Worm (Caenorhabditis elegans) whole organism, L3 larva: ENCODE results near the gene mrg-1.
A peak's percentile ranks its signal among the peaks of the same experiment; 100 is the strongest.

ENCODE experiments used
- ZK546.5 ChIP-seq: sonication (generic microtip); optimal IDR thresholded peaks from 2 replicates; lab custom pipeline; 2017; ENCODE audit warnings: missing biosample characterization, missing genetic modification characterization
- aly-2 ChIP-seq: fragments of 150-350 bp; optimal IDR thresholded peaks from 2 replicates; lab custom pipeline; 2014; ENCODE audit warnings: missing biosample characterization, missing genetic modification characterization
- ama-1 ChIP-seq: fragments of 150-350 bp; optimal IDR thresholded peaks from 2 replicates; lab custom pipeline; 2018
- ceh-16 ChIP-seq: sonication (generic microtip); optimal IDR thresholded peaks from 2 replicates; lab custom pipeline; 2017; ENCODE audit warnings: missing biosample characterization, missing genetic modification characterization
- ceh-28 ChIP-seq: fragments of 150-350 bp; optimal IDR thresholded peaks from 2 replicates; lab custom pipeline; 2014; ENCODE audit warnings: missing biosample characterization, missing genetic modification reagents, missing genetic modification characterization
- ceh-82 ChIP-seq: fragments of 150-350 bp; optimal IDR thresholded peaks from 2 replicates; lab custom pipeline; 2014; ENCODE audit warnings: missing biosample characterization, missing genetic modification characterization
- ceh-9 ChIP-seq: sonication (generic microtip); optimal IDR thresholded peaks from 2 replicates; lab custom pipeline; 2018; ENCODE audit warnings: missing biosample characterization, missing genetic modification characterization
- daf-12 ChIP-seq: fragments of 150-350 bp; optimal IDR thresholded peaks from 2 replicates; lab custom pipeline; 2014; ENCODE audit warnings: missing biosample characterization, missing genetic modification reagents, missing genetic modification characterization
- egl-5 ChIP-seq: fragments of 150-350 bp; optimal IDR thresholded peaks from 2 replicates; lab custom pipeline; 2017; ENCODE audit warnings: missing biosample characterization, missing genetic modification reagents, missing genetic modification characterization, inconsistent platforms
- elt-1 ChIP-seq: fragments of 150-350 bp; optimal IDR thresholded peaks from 2 replicates; lab custom pipeline; 2014; ENCODE audit warnings: missing biosample characterization, missing genetic modification characterization
- elt-2 ChIP-seq: sonication (generic microtip); optimal IDR thresholded peaks from 2 replicates; lab custom pipeline; 2016; ENCODE audit warnings: missing genetic modification reagents, mild to moderate bottlenecking, missing genetic modification characterization, missing compliant biosample characterization
- elt-3 ChIP-seq, 3 experiments: fragments of 150-350 bp in 1 of 3; sonication (generic microtip) in 2 of 3; optimal IDR thresholded peaks; 2 replicates in 2 of 3; 4 replicates in 1 of 3; lab custom pipeline; 2014 to 2017; ENCODE audit warnings: missing biosample characterization in 3 of 3, missing genetic modification characterization in 3 of 3
- eor-1 ChIP-seq, 2 experiments: fragments of 150-350 bp; optimal IDR thresholded peaks; 2 replicates each; lab custom pipeline; 2014 to 2018; ENCODE audit warnings: missing biosample characterization in 2 of 2, missing genetic modification characterization in 2 of 2
- fkh-10 ChIP-seq: sonication (generic microtip); optimal IDR thresholded peaks from 2 replicates; lab custom pipeline; 2017; ENCODE audit warnings: missing biosample characterization, missing genetic modification reagents, missing genetic modification characterization
- fkh-2 ChIP-seq: fragments of 150-350 bp; optimal IDR thresholded peaks from 2 replicates; lab custom pipeline; 2014; ENCODE audit warnings: missing biosample characterization, missing genetic modification reagents, missing genetic modification characterization
- fos-1 ChIP-seq: fragments of 150-350 bp; optimal IDR thresholded peaks from 2 replicates; lab custom pipeline; 2014; ENCODE audit warnings: missing biosample characterization, missing genetic modification characterization
- jun-1 ChIP-seq: fragments of 150-350 bp; optimal IDR thresholded peaks from 2 replicates; lab custom pipeline; 2014; ENCODE audit warnings: missing biosample characterization, missing genetic modification reagents, missing genetic modification characterization
- lin-39 ChIP-seq: fragments of 150-350 bp; optimal IDR thresholded peaks from 2 replicates; lab custom pipeline; 2018; ENCODE audit warnings: missing biosample characterization, missing genetic modification reagents, missing genetic modification characterization
- lsy-12 ChIP-seq: sonication (generic microtip); optimal IDR thresholded peaks from 2 replicates; lab custom pipeline; 2016; ENCODE audit warnings: mild to moderate bottlenecking, missing genetic modification characterization, missing compliant biosample characterization
- mml-1 ChIP-seq: fragments of 150-350 bp; sonication (generic microtip); optimal IDR thresholded peaks from 3 replicates; lab custom pipeline; 2014; ENCODE audit warnings: missing biosample characterization, missing genetic modification characterization
- nfya-1 ChIP-seq: sonication (generic microtip); optimal IDR thresholded peaks from 2 replicates; lab custom pipeline; 2017; ENCODE audit warnings: missing genetic modification characterization, mild to moderate bottlenecking, missing compliant biosample characterization, antibody characterized with exemption, moderate library complexity; ENCODE audit not compliant: insufficient read depth
- nhr-11 ChIP-seq: fragments of 150-350 bp; optimal IDR thresholded peaks from 2 replicates; lab custom pipeline; 2014; ENCODE audit warnings: missing biosample characterization, missing genetic modification characterization
- nhr-12 ChIP-seq: fragments of 150-350 bp; optimal IDR thresholded peaks from 2 replicates; lab custom pipeline; 2014; ENCODE audit warnings: missing biosample characterization, missing genetic modification characterization
- nhr-237 ChIP-seq: fragments of 150-350 bp; optimal IDR thresholded peaks from 2 replicates; lab custom pipeline; 2014; ENCODE audit warnings: missing biosample characterization, missing genetic modification characterization
- nhr-25 ChIP-seq: sonication (generic microtip); optimal IDR thresholded peaks from 2 replicates; lab custom pipeline; 2017; ENCODE audit warnings: missing biosample characterization, missing genetic modification characterization
- nhr-43 ChIP-seq: sonication (generic microtip); optimal IDR thresholded peaks from 2 replicates; lab custom pipeline; 2016; ENCODE audit warnings: mild to moderate bottlenecking, missing genetic modification characterization, missing compliant biosample characterization; ENCODE audit not compliant: poor library complexity, severe bottlenecking
- nhr-76 ChIP-seq: fragments of 150-350 bp; sonication (generic microtip); optimal IDR thresholded peaks from 5 replicates; lab custom pipeline; 2014; ENCODE audit warnings: missing biosample characterization, missing genetic modification characterization
- pha-4 ChIP-seq: fragments of 150-350 bp; optimal IDR thresholded peaks from 2 replicates; lab custom pipeline; 2014; ENCODE audit warnings: missing biosample characterization, missing genetic modification reagents, missing genetic modification characterization
- skn-1 ChIP-seq: fragments of 150-350 bp; optimal IDR thresholded peaks from 2 replicates; lab custom pipeline; 2014; ENCODE audit warnings: missing biosample characterization, missing genetic modification characterization
- unc-39 ChIP-seq: sonication (generic microtip); optimal IDR thresholded peaks from 4 replicates; lab custom pipeline; 2017; ENCODE audit warnings: missing biosample characterization, missing genetic modification characterization
- zag-1 ChIP-seq: fragments of 150-350 bp; optimal IDR thresholded peaks from 2 replicates; lab custom pipeline; 2014; ENCODE audit warnings: missing biosample characterization, missing genetic modification characterization
- ztf-11 ChIP-seq: fragments of 150-350 bp; optimal IDR thresholded peaks from 2 replicates; lab custom pipeline; 2014; ENCODE audit warnings: missing biosample characterization, missing genetic modification characterization

mrg-1 gene

DNA sequence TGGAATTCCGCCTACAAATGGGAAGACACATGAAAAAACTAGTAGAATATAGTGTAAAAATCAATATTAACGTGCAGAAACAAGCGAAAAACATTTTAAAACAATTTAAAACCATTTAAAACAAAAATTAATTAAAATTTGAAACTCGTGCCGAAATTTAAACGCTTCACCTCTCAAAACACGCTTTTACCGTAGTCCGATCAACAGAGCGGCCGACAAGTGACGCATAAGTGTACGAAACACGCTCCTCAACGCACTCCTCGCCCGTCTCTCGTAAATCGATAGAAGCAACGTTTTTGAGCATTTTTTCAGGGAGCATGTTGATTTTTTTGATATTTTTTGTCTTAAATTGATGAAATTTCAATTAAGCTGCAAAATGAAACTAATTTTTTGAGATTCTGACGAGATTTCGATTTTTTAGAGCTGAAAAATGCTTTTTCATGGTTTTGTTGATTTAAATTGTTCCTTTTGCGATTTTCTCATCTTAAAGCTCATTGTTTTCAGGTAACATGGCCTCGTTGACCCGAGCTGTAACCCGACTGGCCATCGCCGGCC is 30.6 kb upstream of the mrg-1 start, which contains the start of gene cox-5A (continued):
- peak; percentile 64 for TF ChIP-seq ceh-16 (tag; lab: Kevin White, UChicago)
- peak; percentile 94 for TF ChIP-seq elt-2 (tag; lab: Kevin White, UChicago)
- TF ChIP-seq fos-1, result peak; percentile 96
- TF ChIP-seq nhr-43 (tag; lab: Kevin White, UChicago), result peak; percentile 98
- TF ChIP-seq nhr-11, result peak; percentile 94
- TF ChIP-seq nhr-25 (tag; lab: Kevin White, UChicago), result peak; percentile 99
- TF ChIP-seq aly-2, result peak; percentile 96
- peak; percentile 96 for TF ChIP-seq egl-5 (tag; lab: Kevin White, UChicago)
- peak; percentile 100 for TF ChIP-seq nfya-1 (tag; lab: Kevin White, UChicago)
- no peak for TF ChIP-seq mml-1 (tag; lab: Kevin White, UChicago)
- TF ChIP-seq, all 47 proteins: peak for 43

DNA sequence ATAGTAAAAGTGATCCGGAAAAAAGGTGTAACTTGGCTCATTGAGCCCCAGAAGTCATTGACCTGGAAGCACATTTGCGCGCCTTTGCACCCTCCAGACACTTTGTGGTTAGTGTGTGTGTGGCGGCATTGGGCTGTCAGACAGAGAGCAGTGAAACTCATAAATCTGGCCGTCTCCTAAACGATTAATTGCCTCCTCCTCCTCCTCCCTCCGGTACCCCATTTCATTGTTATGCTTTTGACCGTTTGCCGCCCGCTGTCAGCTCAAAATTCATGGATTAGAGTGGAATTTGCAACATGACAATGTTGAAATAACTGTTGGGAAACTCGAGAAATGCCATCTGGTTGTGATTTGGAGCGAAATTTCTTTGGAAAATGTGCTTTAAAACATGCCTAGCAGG is 29.6 kb upstream of the mrg-1 start:
- TF ChIP-seq lin-39 (tag; lab: Kevin White, UChicago) (peak; percentile 27), elt-2 (tag; lab: Kevin White, UChicago) (no peak), zag-1 (tag; lab: Kevin White, UChicago) (no peak), nhr-76 (tag; lab: Kevin White, UChicago) (no peak), daf-12 (tag; lab: Kevin White, UChicago) (no peak), ztf-11 (tag; lab: Kevin White, UChicago) (no peak)

DNA sequence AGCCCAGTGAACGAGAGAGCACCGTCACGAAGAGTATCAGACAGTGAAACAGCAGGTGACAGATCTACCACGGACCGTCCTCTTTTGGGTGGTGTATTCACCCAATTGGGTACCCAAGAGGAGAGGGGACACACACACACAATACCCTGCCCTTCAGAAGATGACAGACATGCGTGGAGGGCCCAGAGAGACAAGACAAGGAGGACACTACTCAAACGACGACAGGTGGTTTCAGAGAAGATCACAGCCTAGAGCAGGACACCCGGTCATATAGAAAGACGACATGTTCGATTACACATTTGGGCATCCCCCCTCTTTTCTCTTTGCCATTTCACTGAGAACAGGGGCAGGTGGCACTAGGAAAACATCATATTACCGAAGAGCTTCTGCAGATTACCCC is 19.8 kb upstream of the mrg-1 start:
- TF ChIP-seq lin-39 (tag; lab: Kevin White, UChicago) (no peak), egl-5 (tag; lab: Kevin White, UChicago) (no peak), ceh-16 (tag; lab: Kevin White, UChicago) (no peak), fos-1 (no peak), ama-1 (no peak), eor-1 (tag; optimal IDR thresholded peaks at IDR 0.05; lab: Kevin White, UChicago) (no peak), nhr-25 (tag; lab: Kevin White, UChicago) (no peak), ceh-9 (tag; lab: Kevin White, UChicago) (no peak), fkh-2 (tag; lab: Kevin White, UChicago) (no peak), pha-4 (tag; lab: Kevin White, UChicago) (no peak), jun-1 (tag; lab: Kevin White, UChicago) (no peak), lsy-12 (tag; lab: Kevin White, UChicago) (no peak), ceh-82 (tag; lab: Kevin White, UChicago) (no peak)
- TF ChIP-seq, all 47 proteins: peak for 0

DNA sequence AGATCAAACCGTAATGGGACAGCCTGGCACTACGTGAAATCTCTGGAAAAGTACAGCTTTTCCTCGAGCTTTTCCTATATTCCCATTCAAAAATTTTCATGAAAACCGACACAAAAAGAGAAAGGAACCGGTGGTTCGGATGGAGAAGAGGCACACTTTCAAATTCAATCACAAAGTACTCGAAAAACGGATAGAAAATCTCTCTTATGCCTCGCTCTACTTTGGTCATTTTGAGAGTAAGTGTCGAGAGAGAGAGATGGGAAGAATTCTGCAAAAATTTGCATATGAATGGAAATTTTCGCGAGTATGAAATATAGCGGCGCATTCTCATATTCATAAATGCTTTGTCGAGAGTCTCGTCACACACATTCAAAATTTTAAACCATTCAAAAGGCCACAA is 18.3 kb upstream of the mrg-1 start:
- peak; percentile 35 for TF ChIP-seq fkh-10 (GFP tag; lab: Kevin White, UChicago)
- no peak for TF ChIP-seq nhr-237 (tag; lab: Kevin White, UChicago)
- TF ChIP-seq elt-2 (tag; lab: Kevin White, UChicago), result no peak
- TF ChIP-seq, all 47 proteins: peak for 1

DNA sequence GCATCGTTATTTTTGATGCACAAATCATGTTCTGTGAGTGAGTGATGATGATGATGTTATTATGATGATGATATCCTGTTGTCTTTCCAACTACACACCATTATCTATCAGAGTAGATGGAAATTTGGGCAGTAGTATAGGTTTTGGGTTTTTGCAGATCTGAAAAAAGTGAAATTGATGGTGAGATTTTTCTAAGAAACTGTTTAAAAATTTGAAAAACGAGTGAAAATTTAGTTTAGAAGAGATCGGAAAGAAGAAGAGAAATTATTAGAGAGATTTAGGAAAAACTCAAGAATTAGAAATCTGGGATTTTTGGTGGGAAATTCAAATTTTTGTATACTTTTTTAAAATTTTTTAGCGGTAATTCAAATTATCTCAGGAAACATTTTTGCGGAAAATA is 17.1 kb upstream of the mrg-1 start, which contains the start of the genes Y37D8A.29 and unc-71:
Gene Y37D8A.29 (minus strand): TSS at position 101 of the 400 bp plus-strand sequence.
Gene unc-71 (minus strand): TSS at position 159 of the 400 bp plus-strand sequence.
- TF ChIP-seq fkh-2 (tag; lab: Kevin White, UChicago) (no peak), jun-1 (tag; lab: Kevin White, UChicago) (no peak), skn-1 (tag; lab: Kevin White, UChicago) (no peak), nhr-12 (tag; lab: Kevin White, UChicago) (no peak), egl-5 (tag; lab: Kevin White, UChicago) (no peak), ceh-28 (tag; lab: Kevin White, UChicago) (no peak), unc-39 (no peak), daf-12 (tag; lab: Kevin White, UChicago) (no peak), elt-3 (tag; optimal IDR thresholded peaks at IDR 0.05; lab: Kevin White, UChicago) (no peak), zag-1 (tag; lab: Kevin White, UChicago) (no peak), aly-2 (no peak), ZK546.5 (tag; lab: Kevin White, UChicago) (no peak), elt-1 (tag; lab: Kevin White, UChicago) (no peak)
